Worm (Caenorhabditis elegans) whole organism, L4 larva: ENCODE data around the gene C04A11.2.

Experiments
- D1046.2 ChIP-seq: fragments of 200-800 bp; sonication (Bioruptor generic); IDR thresholded peaks from 2 replicates; pipeline ENCODE4 v1.3.6; 2022; ENCODE audit warnings: missing genetic modification characterization, missing compliant biosample characterization
- F44E2.7 ChIP-seq: fragments of 200-800 bp; sonication (Bioruptor generic); IDR thresholded peaks from 2 replicates; pipeline ENCODE4 v2.1.2; 2022; ENCODE audit warnings: missing genetic modification characterization, missing compliant biosample characterization
- F49E8.2 ChIP-seq: sonication (generic microtip); optimal IDR thresholded peaks from 2 replicates; lab custom pipeline; 2016; ENCODE audit warnings: missing compliant biosample characterization, mild to moderate bottlenecking, missing genetic modification characterization, borderline replicate concordance
- Y105C5A.15 ChIP-seq: fragments of 200-800 bp; sonication (Bioruptor generic); IDR thresholded peaks from 2 replicates; pipeline ENCODE4 v1.3.6; 2022; ENCODE audit warnings: missing genetic modification characterization, missing compliant biosample characterization
- Y48G9A.11 ChIP-seq: fragments of 200-800 bp; sonication (Bioruptor generic); IDR thresholded peaks from 2 replicates; pipeline ENCODE4 v1.3.6; 2022; ENCODE audit warnings: missing genetic modification reagents, missing genetic modification characterization, missing compliant biosample characterization
- Y75B8A.6 ChIP-seq: fragments of 200-800 bp; sonication (Bioruptor generic); IDR thresholded peaks from 2 replicates; pipeline ENCODE4 v1.3.6; 2022; ENCODE audit warnings: missing genetic modification reagents, missing genetic modification characterization, missing compliant biosample characterization
- ZK337.2 ChIP-seq: fragments of 200-800 bp; sonication (Bioruptor generic); IDR thresholded peaks from 2 replicates; pipeline ENCODE4 v1.3.6; 2022; ENCODE audit warnings: missing genetic modification reagents, missing genetic modification characterization, missing compliant biosample characterization
- aha-1 ChIP-seq: fragments of 150-350 bp; peaks from one replicate; lab custom pipeline; 2014; ENCODE audit warnings: missing biosample characterization, missing genetic modification characterization
- ces-1 ChIP-seq: fragments of 150-350 bp; sonication (generic microtip); optimal IDR thresholded peaks from 4 replicates; lab custom pipeline; 2014; ENCODE audit warnings: missing biosample characterization, missing genetic modification reagents, missing genetic modification characterization
- daf-12 ChIP-seq: fragments of 150-350 bp; optimal IDR thresholded peaks from 2 replicates; lab custom pipeline; 2014; ENCODE audit warnings: missing biosample characterization, missing genetic modification reagents, missing genetic modification characterization
- dmd-6 ChIP-seq: fragments of 200-800 bp; sonication (Bioruptor generic); IDR thresholded peaks from 2 replicates; pipeline ENCODE4 v1.3.6; 2022; ENCODE audit warnings: missing genetic modification reagents, missing genetic modification characterization, missing compliant biosample characterization
- dmd-8 ChIP-seq: fragments of 200-800 bp; sonication (Bioruptor generic); IDR thresholded peaks from 2 replicates; pipeline ENCODE4 v1.3.6; 2022; ENCODE audit warnings: missing genetic modification characterization, missing compliant biosample characterization
- dve-1 ChIP-seq: sonication (generic microtip); optimal IDR thresholded peaks from 2 replicates; lab custom pipeline; 2017; ENCODE audit warnings: antibody characterized with exemption, mild to moderate bottlenecking, missing genetic modification characterization, missing compliant biosample characterization; ENCODE audit not compliant: insufficient read depth
- egl-43 ChIP-seq: fragments of 200-800 bp; sonication (Bioruptor generic); IDR thresholded peaks from 2 replicates; pipeline ENCODE4 v1.3.6; 2022; ENCODE audit warnings: missing genetic modification reagents, missing genetic modification characterization, missing compliant biosample characterization
- hlh-11 ChIP-seq: fragments of 200-800 bp; sonication (Bioruptor generic); optimal IDR thresholded peaks from 2 replicates; lab custom pipeline; 2018; ENCODE audit warnings: mild to moderate bottlenecking, missing genetic modification characterization, missing compliant biosample characterization
- hlh-30 ChIP-seq: sonication (generic microtip); optimal IDR thresholded peaks from 2 replicates; lab custom pipeline; 2017; ENCODE audit warnings: antibody characterized with exemption, mild to moderate bottlenecking, missing genetic modification characterization, missing compliant biosample characterization; ENCODE audit not compliant: insufficient read depth
- hmg-1.1 ChIP-seq: fragments of 200-800 bp; sonication (Bioruptor generic); IDR thresholded peaks from 2 replicates; pipeline ENCODE4 v1.3.6; 2022; ENCODE audit warnings: missing genetic modification reagents, missing genetic modification characterization, missing compliant biosample characterization
- jun-1 ChIP-seq: fragments of 150-350 bp; optimal IDR thresholded peaks from 2 replicates; lab custom pipeline; 2014; ENCODE audit warnings: missing biosample characterization, missing genetic modification reagents, missing genetic modification characterization
- lin-15B ChIP-seq: fragments of 150-350 bp; sonication (generic microtip); optimal IDR thresholded peaks from 3 replicates; lab custom pipeline; 2014; ENCODE audit warnings: missing biosample characterization, missing genetic modification characterization
- lsy-2 ChIP-seq, 2 experiments: fragments of 150-350 bp in 1 of 2; sonication (generic microtip) in 1 of 2; optimal IDR thresholded peaks; 2 replicates each; lab custom pipeline; 2014 to 2017; ENCODE audit warnings: missing biosample characterization in 2 of 2, missing genetic modification characterization in 2 of 2
- mep-1 ChIP-seq: fragments of 150-350 bp; sonication (generic microtip); optimal IDR thresholded peaks from 3 replicates; lab custom pipeline; 2014; ENCODE audit warnings: missing biosample characterization, missing genetic modification characterization
- mes-2 ChIP-seq: sonication (generic microtip); optimal IDR thresholded peaks from 2 replicates; lab custom pipeline; 2016; ENCODE audit warnings: missing genotype, mild to moderate bottlenecking, missing genetic modification characterization, missing compliant biosample characterization; ENCODE audit not compliant: poor library complexity, severe bottlenecking
- mxl-3 ChIP-seq: fragments of 200-800 bp; sonication (Bioruptor generic); optimal IDR thresholded peaks from 2 replicates; lab custom pipeline; 2018; ENCODE audit warnings: mild to moderate bottlenecking, missing genetic modification characterization, missing compliant biosample characterization
- nhr-25 ChIP-seq: sonication (generic microtip); optimal IDR thresholded peaks from 2 replicates; lab custom pipeline; 2017; ENCODE audit warnings: missing genetic modification characterization, mild to moderate bottlenecking, missing compliant biosample characterization, antibody characterized with exemption, moderate library complexity, borderline replicate concordance; ENCODE audit not compliant: insufficient read depth
- nhr-28 ChIP-seq: fragments of 150-350 bp; optimal IDR thresholded peaks from 2 replicates; lab custom pipeline; 2014; ENCODE audit warnings: missing biosample characterization, missing genetic modification characterization
- nhr-48 ChIP-seq: sonication (generic microtip); optimal IDR thresholded peaks from 2 replicates; lab custom pipeline; 2016; ENCODE audit warnings: mild to moderate bottlenecking, missing genetic modification characterization, missing compliant biosample characterization
- nhr-6 ChIP-seq: fragments of 150-350 bp; optimal IDR thresholded peaks from 2 replicates; lab custom pipeline; 2014; ENCODE audit warnings: missing biosample characterization, missing genetic modification characterization
- pha-4 ChIP-seq, 2 experiments: fragments of 150-350 bp in 1 of 2; fragments of 200-800 bp in 1 of 2; sonication (Bioruptor generic) in 1 of 2; IDR thresholded peaks in 1 of 2; optimal IDR thresholded peaks in 1 of 2; 2 replicates each; pipeline versions ENCODE4 v1.3.6 to Lab custom; 2014 to 2022; ENCODE audit warnings: missing genetic modification characterization in 2 of 2, missing genetic modification reagents in 2 of 2, missing biosample characterization in 1 of 2, missing compliant biosample characterization in 1 of 2
- rbr-2 ChIP-seq: sonication (generic microtip); optimal IDR thresholded peaks from 2 replicates; lab custom pipeline; 2016; ENCODE audit warnings: missing genotype, missing genetic modification characterization, missing compliant biosample characterization
- set-16 ChIP-seq: fragments of 200-800 bp; sonication (Bioruptor generic); IDR thresholded peaks from 2 replicates; pipeline ENCODE4 v1.3.6; 2022; ENCODE audit warnings: missing genetic modification reagents, missing genetic modification characterization, missing compliant biosample characterization
- snpc-1.2 ChIP-seq: fragments of 200-800 bp; sonication (Bioruptor generic); IDR thresholded peaks from 2 replicates; pipeline ENCODE4 v1.3.6; 2022; ENCODE audit warnings: missing genetic modification reagents, missing genetic modification characterization, missing compliant biosample characterization
- tag-97 ChIP-seq: fragments of 200-800 bp; sonication (Bioruptor generic); IDR thresholded peaks from 2 replicates; pipeline ENCODE4 v1.3.6; 2022; ENCODE audit warnings: missing genetic modification characterization, missing compliant biosample characterization
- unc-39 ChIP-seq: sonication (generic microtip); optimal IDR thresholded peaks from 2 replicates; lab custom pipeline; 2017; ENCODE audit warnings: missing biosample characterization, missing genetic modification characterization
- unc-62 ChIP-seq, 3 experiments: fragments of 150-350 bp in 1 of 3; sonication (generic microtip); optimal IDR thresholded peaks in 2 of 3; peaks in 1 of 3; 1 replicate in 1 of 3; 2 replicates in 2 of 3; lab custom pipeline; 2014 to 2017; ENCODE audit warnings: missing biosample characterization in 3 of 3, missing genetic modification characterization in 3 of 3, missing genetic modification reagents in 3 of 3, missing genotype in 1 of 3
- ztf-7 ChIP-seq: fragments of 150-350 bp; optimal IDR thresholded peaks from 2 replicates; lab custom pipeline; 2014; ENCODE audit warnings: missing biosample characterization, missing genetic modification characterization

C04A11.2 gene

ce11 chrX:13685725-13686124, 17.1 kb upstream of the C04A11.2 start (continued):
- TF ChIP-seq nhr-6 (tag; lab: Kevin White, UChicago) = peak; percentile 46

- no peak for TF ChIP-seq ztf-7 (tag; lab: Kevin White, UChicago)
- TF ChIP-seq F49E8.2 (tag; lab: Kevin White, UChicago) = no peak
- peak; percentile 16 for TF ChIP-seq aha-1 (tag; lab: Kevin White, UChicago)
- TF ChIP-seq nhr-28 (tag; lab: Kevin White, UChicago) = peak; percentile 55
- no peak for TF ChIP-seq F44E2.7 (GFP tag; lab: Robert Waterston, UW)
- TF ChIP-seq daf-12 (tag; lab: Kevin White, UChicago) = no peak
- TF ChIP-seq hlh-30 = peak; percentile 5
- no peak for TF ChIP-seq dve-1 (tag; lab: Kevin White, UChicago)
- TF ChIP-seq nhr-25 (tag; lab: Kevin White, UChicago) = no peak
- no peak for TF ChIP-seq egl-43
- no peak for TF ChIP-seq Y105C5A.15 (GFP tag; lab: Robert Waterston, UW)
- TF ChIP-seq tag-97 (GFP tag; lab: Robert Waterston, UW) = no peak
- TF ChIP-seq, all 104 proteins: peak for 3
Measured at ce11 chrX:13676892-13677291, 8.3 kb upstream of the C04A11.2 start, which contains the start of gene gck-4. gck-4 (plus strand) TSS chrX:13677192.

DNA sequence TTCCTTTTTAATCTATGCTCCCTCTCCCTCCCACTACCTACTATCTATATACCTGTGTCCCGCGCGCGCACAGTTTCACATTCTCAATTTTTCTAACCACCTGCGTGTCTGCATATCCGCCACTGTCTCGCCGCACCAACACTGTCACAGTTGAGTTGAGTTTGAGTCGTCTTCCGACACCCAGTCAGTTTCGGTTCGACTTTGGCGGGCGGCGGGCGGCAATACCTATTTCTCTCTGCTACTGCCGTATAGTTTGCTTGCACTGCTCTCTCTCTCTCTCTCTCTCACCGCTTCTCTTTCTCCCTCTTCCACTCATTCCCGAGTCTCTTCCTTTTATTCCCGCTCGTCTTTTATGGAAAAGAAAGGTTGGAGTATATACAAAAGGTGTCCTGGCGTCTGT, 6.8 kb upstream of the C04A11.2 start:
- TF ChIP-seq ZK337.2 (GFP tag; lab: Robert Waterston, UW) (no peak), nhr-48 (no peak), rbr-2 (peak; percentile 10), hlh-11 (tag; lab: Kevin White, UChicago) (peak; percentile 75), lsy-2 (tag; optimal IDR thresholded peaks at IDR 0.05; lab: Kevin White, UChicago) (no peak), set-16 (GFP tag; lab: Robert Waterston, UW) (peak; percentile 42), D1046.2 (GFP tag; lab: Robert Waterston, UW) (no peak), unc-62 (GFP tag; optimal IDR thresholded peaks at IDR 0.05 in 1 of 2; lab: Kevin White, UChicago) (peak in 1 of 2 experiments; percentile 87), unc-62 (tag; optimal IDR thresholded peaks at IDR 0.05; lab: Kevin White, UChicago) (no peak), ces-1 (no peak), nhr-25 (tag; lab: Kevin White, UChicago) (peak; percentile 24), dmd-6 (GFP tag; lab: Robert Waterston, UW) (peak; percentile 43; the same call in 1 of the 2 replicates), jun-1 (tag; lab: Kevin White, UChicago) (no peak), pha-4 (GFP tag; IDR thresholded peaks at IDR 0.05; lab: Robert Waterston, UW) (peak; percentile 17; the same call in 1 of the 2 replicates), pha-4 (tag; optimal IDR thresholded peaks at IDR 0.05; lab: Kevin White, UChicago) (no peak), mep-1 (tag; lab: Kevin White, UChicago) (peak; percentile 7), mxl-3 (peak; percentile 16), dve-1 (tag; lab: Kevin White, UChicago) (peak; percentile 50), mes-2 (peak; percentile 21), hmg-1.1 (GFP tag; lab: Robert Waterston, UW) (peak; percentile 60), Y48G9A.11 (GFP tag; lab: Robert Waterston, UW) (no peak), lin-15B (tag; lab: Kevin White, UChicago) (no peak), nhr-6 (tag; lab: Kevin White, UChicago) (peak; percentile 29), Y75B8A.6 (GFP tag; lab: Robert Waterston, UW) (no peak), unc-39 (tag; lab: Kevin White, UChicago) (no peak), hlh-30 (peak; percentile 18), snpc-1.2 (GFP tag; lab: Robert Waterston, UW) (no peak), nhr-28 (tag; lab: Kevin White, UChicago) (peak; percentile 22), dmd-8 (GFP tag; lab: Robert Waterston, UW) (no peak)
